Worm (Caenorhabditis elegans) whole organism, L1 larva: ENCODE measurements around the gene arf-1.

Experiments
- aha-1 ChIP-seq: fragments of 150-350 bp; optimal IDR thresholded peaks from 2 replicates; lab custom pipeline; 2014; ENCODE audit warnings: missing biosample characterization, missing genetic modification characterization
- alr-1 ChIP-seq: fragments of 200-800 bp; sonication (Bioruptor generic); optimal IDR thresholded peaks from 2 replicates; lab custom pipeline; 2018; ENCODE audit warnings: borderline replicate concordance, mild to moderate bottlenecking, missing genetic modification characterization, missing compliant biosample characterization
- aly-2 ChIP-seq: fragments of 150-350 bp; optimal IDR thresholded peaks from 2 replicates; lab custom pipeline; 2014; ENCODE audit warnings: missing biosample characterization, missing genetic modification characterization
- ces-1 ChIP-seq: fragments of 150-350 bp; optimal IDR thresholded peaks from 2 replicates; lab custom pipeline; 2014; ENCODE audit warnings: missing biosample characterization, missing genetic modification reagents, missing genetic modification characterization
- dpl-1 ChIP-seq, 3 experiments: fragments of 150-350 bp in 2 of 3; sonication (generic microtip) in 1 of 3; optimal IDR thresholded peaks; 2 replicates each; lab custom pipeline; 2014 to 2017; ENCODE audit warnings: missing biosample characterization in 3 of 3, missing genetic modification characterization in 3 of 3, missing genetic modification reagents in 3 of 3
- dsc-1 ChIP-seq: sonication (generic microtip); optimal IDR thresholded peaks from 2 replicates; lab custom pipeline; 2016; ENCODE audit warnings: mild to moderate bottlenecking, missing genetic modification characterization, missing compliant biosample characterization
- efl-1 ChIP-seq, 4 experiments: fragments of 150-350 bp; optimal IDR thresholded peaks in 3 of 4; peaks in 1 of 4; 1 replicate in 1 of 4; 2 replicates in 3 of 4; lab custom pipeline; 2014; ENCODE audit warnings: missing biosample characterization in 2 of 4, missing genetic modification characterization in 2 of 4, missing genetic modification reagents in 2 of 4
- efl-3 ChIP-seq: fragments of 200-800 bp; sonication (Bioruptor generic); optimal IDR thresholded peaks from 2 replicates; lab custom pipeline; 2018; ENCODE audit warnings: mild to moderate bottlenecking, missing genetic modification characterization, missing compliant biosample characterization
- elt-2 ChIP-seq: sonication (generic microtip); optimal IDR thresholded peaks from 2 replicates; lab custom pipeline; 2016; ENCODE audit warnings: missing genetic modification characterization, mild to moderate bottlenecking, inconsistent platforms, missing compliant biosample characterization, missing genetic modification reagents
- fkh-10 ChIP-seq: sonication (generic microtip); optimal IDR thresholded peaks from 2 replicates; lab custom pipeline; 2017; ENCODE audit warnings: missing biosample characterization, missing genetic modification reagents, missing genetic modification characterization
- fkh-4 ChIP-seq: sonication (generic microtip); optimal IDR thresholded peaks from 2 replicates; lab custom pipeline; 2016; ENCODE audit warnings: missing compliant biosample characterization, missing genetic modification characterization, borderline replicate concordance
- fkh-8 ChIP-seq: sonication (generic microtip); optimal IDR thresholded peaks from 2 replicates; lab custom pipeline; 2016; ENCODE audit warnings: mild to moderate bottlenecking, missing genetic modification characterization, missing compliant biosample characterization
- grh-1 ChIP-seq: fragments of 200-800 bp; sonication (Bioruptor generic); IDR thresholded peaks from 2 replicates; pipeline ENCODE4 v1.3.6; 2022; ENCODE audit warnings: missing genetic modification reagents, missing genetic modification characterization, missing compliant biosample characterization
- hlh-17 ChIP-seq: fragments of 200-800 bp; sonication (Bioruptor generic); optimal IDR thresholded peaks from 2 replicates; lab custom pipeline; 2018; ENCODE audit warnings: missing genetic modification characterization, mild to moderate bottlenecking, missing compliant biosample characterization, moderate library complexity, borderline replicate concordance
- hpl-2 ChIP-seq: fragments of 150-350 bp; optimal IDR thresholded peaks from 2 replicates; lab custom pipeline; 2014; ENCODE audit warnings: missing biosample characterization, missing genetic modification reagents, missing genetic modification characterization
- isw-1 ChIP-seq: fragments of 200-800 bp; sonication (Bioruptor generic); IDR thresholded peaks from 2 replicates; pipeline ENCODE4 v1.3.6; 2022; ENCODE audit warnings: missing genetic modification characterization, missing compliant biosample characterization
- lin-13 ChIP-seq: fragments of 150-350 bp; optimal IDR thresholded peaks from 2 replicates; lab custom pipeline; 2014; ENCODE audit warnings: missing biosample characterization, missing genetic modification reagents, missing genetic modification characterization
- lin-14 ChIP-seq: fragments of 200-800 bp; sonication (Bioruptor generic); optimal IDR thresholded peaks from 2 replicates; lab custom pipeline; 2018; ENCODE audit warnings: mild to moderate bottlenecking, missing genetic modification characterization, moderate library complexity, missing compliant biosample characterization
- lsy-2 ChIP-seq, 2 experiments: fragments of 150-350 bp; optimal IDR thresholded peaks; 2 replicates each; lab custom pipeline; 2014; ENCODE audit warnings: missing biosample characterization in 2 of 2, missing genetic modification characterization in 2 of 2
- mef-2 ChIP-seq: fragments of 150-350 bp; optimal IDR thresholded peaks from 2 replicates; lab custom pipeline; 2014; ENCODE audit warnings: missing biosample characterization, missing genetic modification characterization
- mep-1 ChIP-seq: fragments of 150-350 bp; optimal IDR thresholded peaks from 2 replicates; lab custom pipeline; 2014; ENCODE audit warnings: missing biosample characterization, missing genetic modification characterization
- nhr-19 ChIP-seq: fragments of 200-800 bp; sonication (Bioruptor generic); conservative IDR thresholded peaks from 2 replicates; pipeline ENCODE4 v1.3.6; 2022; ENCODE audit warnings: missing genetic modification characterization, missing compliant biosample characterization
- nhr-47 ChIP-seq: sonication (generic microtip); optimal IDR thresholded peaks from 2 replicates; lab custom pipeline; 2016; ENCODE audit warnings: mild to moderate bottlenecking, missing genetic modification characterization, moderate library complexity, missing compliant biosample characterization
- nhr-71 ChIP-seq: sonication (generic microtip); optimal IDR thresholded peaks from 2 replicates; lab custom pipeline; 2016; ENCODE audit warnings: mild to moderate bottlenecking, missing genetic modification characterization, moderate library complexity, missing compliant biosample characterization
- nhr-77 ChIP-seq: fragments of 150-350 bp; optimal IDR thresholded peaks from 2 replicates; lab custom pipeline; 2014; ENCODE audit warnings: missing biosample characterization, missing genetic modification characterization
- rnt-1 ChIP-seq: sonication (generic microtip); optimal IDR thresholded peaks from 2 replicates; lab custom pipeline; 2016; ENCODE audit warnings: mild to moderate bottlenecking, missing genetic modification characterization, moderate library complexity, missing compliant biosample characterization
- skn-1 ChIP-seq: fragments of 150-350 bp; optimal IDR thresholded peaks from 2 replicates; lab custom pipeline; 2014; ENCODE audit warnings: missing biosample characterization, missing genetic modification characterization
- snu-23 ChIP-seq: sonication (generic microtip); optimal IDR thresholded peaks from 2 replicates; lab custom pipeline; 2016; ENCODE audit warnings: missing genetic modification characterization, missing compliant biosample characterization
- sox-4 ChIP-seq: sonication (generic microtip); optimal IDR thresholded peaks from 2 replicates; lab custom pipeline; 2016; ENCODE audit warnings: missing genetic modification characterization, missing compliant biosample characterization
- sup-37 ChIP-seq: fragments of 200-800 bp; sonication (Bioruptor generic); optimal IDR thresholded peaks from 2 replicates; lab custom pipeline; 2018; ENCODE audit warnings: mild to moderate bottlenecking, missing genetic modification characterization, missing compliant biosample characterization
- unc-98 ChIP-seq: fragments of 200-800 bp; sonication (Bioruptor generic); IDR thresholded peaks from 2 replicates; pipeline ENCODE4 v1.3.6; 2022; ENCODE audit warnings: missing genetic modification characterization, missing compliant biosample characterization
- vab-15 ChIP-seq: sonication (generic microtip); optimal IDR thresholded peaks from 2 replicates; lab custom pipeline; 2017; ENCODE audit warnings: missing genotype, mild to moderate bottlenecking, missing genetic modification characterization, missing compliant biosample characterization
- zip-4 ChIP-seq: fragments of 200-800 bp; sonication (Bioruptor generic); optimal IDR thresholded peaks from 2 replicates; lab custom pipeline; 2018; ENCODE audit warnings: mild to moderate bottlenecking, missing genetic modification characterization, moderate library complexity, missing compliant biosample characterization

The arf-1 gene

ce11 chrIII:5707546-5707945 lies 7.1 kb upstream of the arf-1 start:
- peak; percentile 99 for TF ChIP-seq alr-1 (tag; lab: Kevin White, UChicago)
- no peak for TF ChIP-seq dpl-1 (GFP tag; optimal IDR thresholded peaks at IDR 0.05; lab: Kevin White, UChicago)

ce11 chrIII:5708024-5708423 lies 6.7 kb upstream of the arf-1 start:
- no peak for TF ChIP-seq fkh-10 (GFP tag; lab: Kevin White, UChicago)
- TF ChIP-seq efl-3 = no peak
- no peak for TF ChIP-seq elt-2 (tag; lab: Kevin White, UChicago)
- TF ChIP-seq ces-1 = no peak
- TF ChIP-seq aha-1 (tag; lab: Kevin White, UChicago) = no peak
- no peak for TF ChIP-seq hlh-17 (GFP tag; lab: Kevin White, UChicago)
- TF ChIP-seq snu-23 (GFP tag; lab: Kevin White, UChicago) = no peak
- TF ChIP-seq lsy-2 (tag; optimal IDR thresholded peaks at IDR 0.05; lab: Kevin White, UChicago) = peak in 1 of 2 experiments; percentile 19
- TF ChIP-seq nhr-77 (tag; lab: Kevin White, UChicago) = no peak
- no peak for TF ChIP-seq dpl-1 (GFP tag; optimal IDR thresholded peaks at IDR 0.05; lab: Kevin White, UChicago)
- no peak for TF ChIP-seq isw-1
- TF ChIP-seq grh-1 (GFP tag; lab: Robert Waterston, UW) = no peak
- TF ChIP-seq nhr-71 (tag; lab: Kevin White, UChicago) = peak; percentile 25
- TF ChIP-seq lin-14 (GFP tag; lab: Kevin White, UChicago) = peak; percentile 55
- no peak; the same call in 1 of the 2 replicates for TF ChIP-seq nhr-19 (GFP tag; lab: Robert Waterston, UW)
- no peak for TF ChIP-seq nhr-47 (tag; lab: Kevin White, UChicago)
- no peak for TF ChIP-seq skn-1 (tag; lab: Kevin White, UChicago)
- TF ChIP-seq fkh-4 (tag; lab: Kevin White, UChicago) = no peak
- no peak for TF ChIP-seq lin-13 (GFP tag; lab: Kevin White, UChicago)
- no peak for TF ChIP-seq hpl-2 (GFP tag; lab: Kevin White, UChicago)
- no peak for TF ChIP-seq unc-98 (GFP tag; lab: Robert Waterston, UW)
- TF ChIP-seq rnt-1 (tag; lab: Kevin White, UChicago) = peak; percentile 50
- no peak for TF ChIP-seq sox-4 (tag; lab: Kevin White, UChicago)
- no peak for TF ChIP-seq aly-2 (tag; lab: Kevin White, UChicago)
- no peak for TF ChIP-seq mep-1 (tag; lab: Kevin White, UChicago)
- peak; percentile 37 for TF ChIP-seq dsc-1 (tag; lab: Kevin White, UChicago)
- TF ChIP-seq mef-2 (tag; lab: Kevin White, UChicago) = no peak
- TF ChIP-seq sup-37 (GFP tag; lab: Kevin White, UChicago) = no peak
- TF ChIP-seq, all 84 proteins: peak for 5

ce11 chrIII:5709224-5709623 lies 5.5 kb upstream of the arf-1 start, which contains the start of gene hpo-28:
TSS of gene hpo-28 (minus strand) at chrIII:5709324.
- TF ChIP-seq vab-15 (no peak), dpl-1 (GFP tag; optimal IDR thresholded peaks at IDR 0.05; lab: Kevin White, UChicago) (no peak), efl-1 (optimal IDR thresholded peaks at IDR 0.05; lab: Kevin White, UChicago) (no peak), efl-1 (GFP tag; optimal IDR thresholded peaks at IDR 0.05 in 1 of 2; lab: Kevin White, UChicago) (peak in 1 of 2 experiments; percentile 27), rnt-1 (tag; lab: Kevin White, UChicago) (peak; percentile 13), zip-4 (GFP tag; lab: Kevin White, UChicago) (no peak)

- TF ChIP-seq dsc-1 (tag; lab: Kevin White, UChicago) = peak; percentile 82
- peak; percentile 41 for TF ChIP-seq fkh-4 (tag; lab: Kevin White, UChicago)
- TF ChIP-seq fkh-8 (tag; lab: Kevin White, UChicago) = no peak
Measured at ce11 chrIII:5710045-5710444, 4.6 kb upstream of the arf-1 start, which contains the start of gene B0336.12. TSS of gene B0336.12 (minus strand) at chrIII:5710145.
